Fruit fly (Drosophila melanogaster): ENCODE results near the gene GILT1.
A peak's percentile ranks its signal among the peaks of the same experiment; 100 is the strongest.

Gene GILT1

DNA sequence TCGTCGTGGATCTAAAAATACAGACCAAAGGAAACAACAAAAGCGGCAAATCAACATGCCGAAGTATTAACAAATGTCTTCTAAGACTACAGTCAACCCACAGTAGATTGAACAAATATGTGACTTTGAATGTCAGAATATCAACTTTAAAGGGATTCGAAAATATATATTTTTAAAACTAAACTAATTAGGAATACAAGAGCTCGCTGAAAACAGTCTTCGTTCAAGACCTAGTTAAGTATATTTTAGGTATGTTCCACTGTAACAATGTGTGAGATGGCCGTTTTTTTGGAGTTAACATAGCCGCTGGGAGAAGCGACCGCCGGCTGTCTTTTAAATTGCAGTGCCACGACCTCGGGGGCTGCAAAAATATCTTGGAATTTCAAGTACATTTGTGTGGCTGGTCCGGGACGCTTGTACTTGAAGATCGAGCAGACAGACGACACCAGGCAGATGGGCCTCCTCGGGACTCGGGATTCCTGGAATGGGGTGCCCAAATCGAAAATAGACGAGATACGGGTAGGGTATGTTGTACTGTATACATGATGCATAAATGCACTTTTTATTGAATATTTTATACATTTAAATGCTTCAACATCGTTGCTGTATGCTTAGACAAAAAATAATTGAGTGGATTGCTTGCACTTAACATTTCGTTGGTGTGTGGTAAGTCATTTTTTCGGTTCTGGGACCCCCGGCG is 26.8 kb upstream of the GILT1 start (continued):
- peak; percentile 51 for TF ChIP-seq CG10209 (GFP tag; optimal IDR thresholded peaks at IDR 0.05)
- peak; percentile 73 for TF ChIP-seq pros (GFP tag; optimal IDR thresholded peaks at IDR 0.05)
- TF ChIP-seq NK7.1 (GFP tag; optimal IDR thresholded peaks at IDR 0.05), result no peak
- TF ChIP-seq sna (GFP tag; IDR thresholded peaks at IDR 0.05; ENCODE audit: partially characterized antibody), result no peak
- TF ChIP-seq CHES-1-like (GFP tag; optimal IDR thresholded peaks at IDR 0.05), result no peak
- TF ChIP-seq CG14860 (GFP tag; IDR thresholded peaks at IDR 0.05; ENCODE audit: partially characterized antibody), result no peak
- no peak for TF ChIP-seq eyg (GFP tag; optimal IDR thresholded peaks at IDR 0.05)
- TF ChIP-seq CG10147 (GFP tag; optimal IDR thresholded peaks at IDR 0.05), result peak; percentile 37
- TF ChIP-seq CG14667 (GFP tag; IDR thresholded peaks at IDR 0.05), result no peak; the same call in 1 of the 2 replicates
- TF ChIP-seq Sry-β (GFP tag; optimal IDR thresholded peaks at IDR 0.05), result no peak
- TF ChIP-seq ap (GFP tag; IDR thresholded peaks at IDR 0.05), result peak; percentile 62
- TF ChIP-seq schlank (tag; optimal IDR thresholded peaks at IDR 0.05), result no peak
- TF ChIP-seq CG34224 (GFP tag; IDR thresholded peaks at IDR 0.05; ENCODE audit: partially characterized antibody), result no peak
- TF ChIP-seq CG13123 (GFP tag; optimal IDR thresholded peaks at IDR 0.05), result peak; percentile 34
- no peak for TF ChIP-seq Scr (GFP tag; IDR thresholded peaks at IDR 0.05; ENCODE audit: partially characterized antibody)
- no peak for TF ChIP-seq CG10431 (GFP tag; optimal IDR thresholded peaks at IDR 0.05)
- peak; percentile 56 for TF ChIP-seq odd (GFP tag; optimal IDR thresholded peaks at IDR 0.05)
- TF ChIP-seq slou (GFP tag; optimal IDR thresholded peaks at IDR 0.05), result no peak
- TF ChIP-seq Stat92E (GFP tag; optimal IDR thresholded peaks at IDR 0.05), result no peak
- TF ChIP-seq ro (GFP tag; IDR thresholded peaks at IDR 0.05), result peak; percentile 44; the same call in 1 of the 2 replicates
- no peak for TF ChIP-seq CG7271 (tag; optimal IDR thresholded peaks at IDR 0.05)
- TF ChIP-seq sima (GFP tag; optimal IDR thresholded peaks at IDR 0.05), result no peak
- TF ChIP-seq ftz-f1 (GFP tag; optimal IDR thresholded peaks at IDR 0.05), result no peak
- peak; percentile 79 for TF ChIP-seq fd96Cb (tag; optimal IDR thresholded peaks at IDR 0.05)
- peak; percentile 11 for TF ChIP-seq CG18011 (GFP tag; optimal IDR thresholded peaks at IDR 0.05)
- no peak for TF ChIP-seq CG14965 (GFP tag; optimal IDR thresholded peaks at IDR 0.05; ENCODE audit: borderline replicate concordance)
- TF ChIP-seq HHEX (GFP tag; optimal IDR thresholded peaks at IDR 0.05), result peak; percentile 61
- peak; percentile 60 to 82 for TF ChIP-seq bsh (GFP tag; optimal IDR thresholded peaks at IDR 0.05)
- TF ChIP-seq lab (GFP tag; optimal IDR thresholded peaks at IDR 0.05), result peak; percentile 73
- TF ChIP-seq Poxn (GFP tag; IDR thresholded peaks at IDR 0.05), result no peak
- TF ChIP-seq CG32532 (GFP tag; IDR thresholded peaks at IDR 0.05), result peak; percentile 54
- TF ChIP-seq CG4424 (GFP tag; optimal IDR thresholded peaks at IDR 0.05), result peak; percentile 68
- no peak for TF ChIP-seq CG16779 (GFP tag; IDR thresholded peaks at IDR 0.05)
- TF ChIP-seq CG18764 (GFP tag; optimal IDR thresholded peaks at IDR 0.05), result peak; percentile 25
- TF ChIP-seq CG13624 (GFP tag; optimal IDR thresholded peaks at IDR 0.05), result no peak
- TF ChIP-seq CG4328 (GFP tag; optimal IDR thresholded peaks at IDR 0.05), result no peak
- TF ChIP-seq fu2 (GFP tag; optimal IDR thresholded peaks at IDR 0.05), result no peak
- no peak for TF ChIP-seq CG7928 (GFP tag; optimal IDR thresholded peaks at IDR 0.05)
- peak; percentile 80 for TF ChIP-seq CG7839 (tag; optimal IDR thresholded peaks at IDR 0.05)
- peak; percentile 71 for TF ChIP-seq CG15269 (tag; optimal IDR thresholded peaks at IDR 0.05)
- no peak for TF ChIP-seq sr (GFP tag; IDR thresholded peaks at IDR 0.05)
- peak; percentile 47; the same call in 2 of the 3 replicates for TF ChIP-seq CG14050 (GFP tag; IDR thresholded peaks at IDR 0.05)
- TF ChIP-seq vnd (GFP tag; IDR thresholded peaks at IDR 0.05; ENCODE audit: partially characterized antibody), result no peak
